Worm (Caenorhabditis elegans): ENCODE measurements around the gene pph-1.

pph-1 gene

ce11 chrV:10720303-10720847 is 18.0 kb downstream of the pph-1 start:
- TF ChIP-seq unc-55 (GFP tag; optimal IDR thresholded peaks at IDR 0.05) (peak; percentile 78), rnt-1 (tag; optimal IDR thresholded peaks at IDR 0.05) (peak; percentile 54), elt-2 (tag; optimal IDR thresholded peaks at IDR 0.05) (peak; percentile 54), ceh-22 (tag; optimal IDR thresholded peaks at IDR 0.05) (no peak)

ce11 chrV:10720876-10721275 is 18.5 kb downstream of the pph-1 start:
- TF ChIP-seq K09A11.1 (tag; optimal IDR thresholded peaks at IDR 0.05; ENCODE audit: insufficient read depth): no peak
- no peak for TF ChIP-seq C38D4.7 (GFP tag; optimal IDR thresholded peaks at IDR 0.05)
- no peak for TF ChIP-seq tbx-2 (tag; optimal IDR thresholded peaks at IDR 0.05)
- no peak for TF ChIP-seq ztf-16 (tag; optimal IDR thresholded peaks at IDR 0.05)
- TF ChIP-seq rnt-1 (tag; optimal IDR thresholded peaks at IDR 0.05): no peak
- no peak for TF ChIP-seq pag-3 (tag; optimal IDR thresholded peaks at IDR 0.05; ENCODE audit: borderline replicate concordance)
- no peak for TF ChIP-seq fkh-6 (tag; optimal IDR thresholded peaks at IDR 0.05)
- no peak for TF ChIP-seq nhr-232 (tag; optimal IDR thresholded peaks at IDR 0.05)
- no peak for TF ChIP-seq ceh-31 (tag; optimal IDR thresholded peaks at IDR 0.05)
- no peak for TF ChIP-seq pat-9 (tag; optimal IDR thresholded peaks at IDR 0.05)

- TF ChIP-seq ceh-31 (tag; optimal IDR thresholded peaks at IDR 0.05) (peak; percentile 2), F13H6.1 (tag; optimal IDR thresholded peaks at IDR 0.05) (no peak), elt-2 (tag; optimal IDR thresholded peaks at IDR 0.05) (no peak), unc-42 (tag; optimal IDR thresholded peaks at IDR 0.05) (peak; percentile 99)
Measured at ce11 chrV:10721304-10721703, 19.0 kb downstream of the pph-1 start.

ce11 chrV:10721912-10722426 is 19.6 kb downstream of the pph-1 start:
- TF ChIP-seq che-1 (tag; optimal IDR thresholded peaks at IDR 0.05) (no peak), ceh-9 (tag; optimal IDR thresholded peaks at IDR 0.05) (no peak), ets-4 (tag; optimal IDR thresholded peaks at IDR 0.05) (no peak), ceh-45 (GFP tag; IDR thresholded peaks at IDR 0.05) (no peak)

- no peak for TF ChIP-seq ceh-48 (tag; optimal IDR thresholded peaks at IDR 0.05)
- no peak for TF ChIP-seq sdc-2 (tag; optimal IDR thresholded peaks at IDR 0.05)
- TF ChIP-seq lim-6 (tag; optimal IDR thresholded peaks at IDR 0.05): no peak
- peak; percentile 42 for TF ChIP-seq hlh-30 (tag; optimal IDR thresholded peaks at IDR 0.05; ENCODE audit: insufficient read depth)
- no peak for TF ChIP-seq unc-42 (tag; optimal IDR thresholded peaks at IDR 0.05)
Measured at ce11 chrV:10722595-10722994, 20.2 kb downstream of the pph-1 start.

ce11 chrV:10723181-10723580 is 20.8 kb downstream of the pph-1 start:
- TF ChIP-seq hlh-30 (tag; optimal IDR thresholded peaks at IDR 0.05; ENCODE audit: insufficient read depth): peak; percentile 59
- TF ChIP-seq ztf-16 (tag; optimal IDR thresholded peaks at IDR 0.05): no peak
- TF ChIP-seq tbx-2 (tag; optimal IDR thresholded peaks at IDR 0.05): no peak
- TF ChIP-seq hlh-8 (tag; optimal IDR thresholded peaks at IDR 0.05): no peak
- no peak for TF ChIP-seq ceh-45 (GFP tag; IDR thresholded peaks at IDR 0.05)

- no peak for TF ChIP-seq unc-55 (GFP tag; optimal IDR thresholded peaks at IDR 0.05)
- TF ChIP-seq lim-6 (tag; optimal IDR thresholded peaks at IDR 0.05): no peak
- TF ChIP-seq hlh-13 (GFP tag; optimal IDR thresholded peaks at IDR 0.05): no peak
- TF ChIP-seq zip-5 (tag; optimal IDR thresholded peaks at IDR 0.05): no peak
- peak; percentile 22 for TF ChIP-seq ceh-34 (tag; optimal IDR thresholded peaks at IDR 0.05)
Measured at ce11 chrV:10723583-10723982, 21.2 kb downstream of the pph-1 start.

- no peak for TF ChIP-seq ceh-18 (tag; optimal IDR thresholded peaks at IDR 0.05)
- no peak for TF ChIP-seq ceh-24 (tag; optimal IDR thresholded peaks at IDR 0.05)
- TF ChIP-seq sox-2 (GFP tag; IDR thresholded peaks at IDR 0.05): no peak
- no peak for TF ChIP-seq zip-5 (tag; optimal IDR thresholded peaks at IDR 0.05)
- TF ChIP-seq pat-9 (tag; optimal IDR thresholded peaks at IDR 0.05): no peak
- TF ChIP-seq che-1 (tag; optimal IDR thresholded peaks at IDR 0.05): no peak
- no peak for TF ChIP-seq nhr-232 (tag; optimal IDR thresholded peaks at IDR 0.05)
- no peak for TF ChIP-seq pax-1 (tag; optimal IDR thresholded peaks at IDR 0.05)
- TF ChIP-seq elt-4 (tag; optimal IDR thresholded peaks at IDR 0.05): no peak
- TF ChIP-seq odd-2 (tag; optimal IDR thresholded peaks at IDR 0.05): no peak
- no peak for TF ChIP-seq npax-4 (tag; optimal IDR thresholded peaks at IDR 0.05)
- no peak for TF ChIP-seq pqm-1 (tag; optimal IDR thresholded peaks at IDR 0.05)
- no peak for TF ChIP-seq mec-3 (tag; optimal IDR thresholded peaks at IDR 0.05; ENCODE audit: borderline replicate concordance)
Measured at ce11 chrV:10724472-10724871, 22.1 kb downstream of the pph-1 start.

Measured in whole organism, late embryonic.